Fruit fly (Drosophila melanogaster) whole organism, pupa: ENCODE data around the gene Nf-YC.

Experiments
- CG10348 ChIP-seq: fragments of 200-800 bp; sonication (Bioruptor generic); IDR thresholded peaks from 2 replicates; pipeline ENCODE4 v1.3.6; 2022; ENCODE audit warnings: missing biosample characterization, missing genetic modification characterization
- CG12605 ChIP-seq: fragments of 200-800 bp; sonication (Bioruptor generic); IDR thresholded peaks from 2 replicates; pipeline ENCODE4 v1.3.6; 2022; ENCODE audit warnings: missing biosample characterization, missing genetic modification characterization
- CG13204 ChIP-seq: fragments of 200-800 bp; sonication (Bioruptor generic); optimal IDR thresholded peaks from 2 replicates; lab custom pipeline; 2018; ENCODE audit warnings: missing biosample characterization, mild to moderate bottlenecking, missing genetic modification characterization, moderate library complexity
- CG14655 ChIP-seq: fragments of 200-800 bp; sonication (Bioruptor generic); optimal IDR thresholded peaks from 3 replicates; lab custom pipeline; 2017; ENCODE audit warnings: mild to moderate bottlenecking, missing biosample characterization, missing genetic modification reagents, missing genetic modification characterization
- CG15710 ChIP-seq: fragments of 200-800 bp; sonication (Bioruptor generic); optimal IDR thresholded peaks from 2 replicates; lab custom pipeline; 2018; ENCODE audit warnings: missing biosample characterization, mild to moderate bottlenecking, missing genetic modification characterization, moderate library complexity
- CG17806 ChIP-seq: fragments of 200-800 bp; sonication (Bioruptor generic); optimal IDR thresholded peaks from 2 replicates; lab custom pipeline; 2018; ENCODE audit warnings: missing biosample characterization, mild to moderate bottlenecking, missing genetic modification characterization, moderate library complexity
- CG32121 ChIP-seq: fragments of 200-800 bp; sonication (Bioruptor generic); IDR thresholded peaks from 2 replicates; pipeline ENCODE4 v1.3.6; 2022; ENCODE audit warnings: missing biosample characterization, missing genetic modification characterization
- CG34367 ChIP-seq: fragments of 200-800 bp; sonication (Bioruptor generic); optimal IDR thresholded peaks from 2 replicates; lab custom pipeline; 2018; ENCODE audit warnings: missing biosample characterization, mild to moderate bottlenecking, missing genetic modification characterization
- CG4496 ChIP-seq: fragments of 200-800 bp; sonication (Bioruptor generic); IDR thresholded peaks from 3 replicates; pipeline ENCODE4 v1.3.6; 2022; ENCODE audit warnings: missing biosample characterization, missing genetic modification characterization
- CG8159 ChIP-seq: fragments of 200-800 bp; sonication (Bioruptor generic); optimal IDR thresholded peaks from 3 replicates; lab custom pipeline; 2018; ENCODE audit warnings: missing biosample characterization, mild to moderate bottlenecking, missing genetic modification characterization, moderate library complexity
- CG8301 ChIP-seq: fragments of 200-800 bp; sonication (Bioruptor generic); optimal IDR thresholded peaks from 2 replicates; lab custom pipeline; 2018; ENCODE audit warnings: missing biosample characterization, mild to moderate bottlenecking, missing genetic modification characterization
- CG9948 ChIP-seq: fragments of 200-800 bp; sonication (Bioruptor generic); optimal IDR thresholded peaks from 2 replicates; lab custom pipeline; 2018; ENCODE audit warnings: missing biosample characterization, mild to moderate bottlenecking, missing genetic modification characterization, moderate library complexity
- D1 ChIP-seq: fragments of 200-800 bp; sonication (Bioruptor generic); optimal IDR thresholded peaks from 2 replicates; lab custom pipeline; 2018; ENCODE audit warnings: missing biosample characterization, mild to moderate bottlenecking, missing genetic modification characterization, moderate library complexity
- EcR ChIP-seq: fragments of 200-800 bp; sonication (Bioruptor generic); optimal IDR thresholded peaks from 3 replicates; lab custom pipeline; 2019; ENCODE audit warnings: missing biosample characterization, missing genetic modification characterization, mild to moderate bottlenecking, moderate library complexity, missing genetic modification reagents
- Ets98B ChIP-seq: fragments of 200-800 bp; sonication (Bioruptor generic); IDR thresholded peaks from 2 replicates; pipeline ENCODE4 v1.3.6; 2022; ENCODE audit warnings: missing biosample characterization, missing genetic modification characterization
- Pif1A ChIP-seq: fragments of 200-800 bp; sonication (Bioruptor generic); optimal IDR thresholded peaks from 3 replicates; lab custom pipeline; 2016; ENCODE audit warnings: missing biosample characterization, missing genetic modification characterization
- Pif1B ChIP-seq: fragments of 200-800 bp; sonication (Bioruptor generic); optimal IDR thresholded peaks from 3 replicates; lab custom pipeline; 2016; ENCODE audit warnings: missing biosample characterization, missing genetic modification characterization
- Snoo ChIP-seq: fragments of 200-800 bp; sonication (Bioruptor generic); optimal IDR thresholded peaks from 3 replicates; lab custom pipeline; 2017; ENCODE audit warnings: missing biosample characterization, mild to moderate bottlenecking, missing genetic modification characterization, inconsistent platforms
- fd96Ca ChIP-seq: fragments of 200-800 bp; sonication (Bioruptor generic); IDR thresholded peaks from 3 replicates; pipeline ENCODE4 v1.3.6; 2022; ENCODE audit warnings: missing biosample characterization, missing genetic modification characterization
- gl ChIP-seq: fragments of 200-800 bp; sonication (Bioruptor generic); optimal IDR thresholded peaks from 2 replicates; lab custom pipeline; 2018; ENCODE audit warnings: missing biosample characterization, mild to moderate bottlenecking, missing genetic modification characterization
- rn ChIP-seq: fragments of 200-800 bp; sonication (Bioruptor generic); IDR thresholded peaks from 2 replicates; pipeline ENCODE4 v1.3.6; 2022; ENCODE audit warnings: missing biosample characterization, missing genetic modification characterization

The Nf-YC gene

DNA sequence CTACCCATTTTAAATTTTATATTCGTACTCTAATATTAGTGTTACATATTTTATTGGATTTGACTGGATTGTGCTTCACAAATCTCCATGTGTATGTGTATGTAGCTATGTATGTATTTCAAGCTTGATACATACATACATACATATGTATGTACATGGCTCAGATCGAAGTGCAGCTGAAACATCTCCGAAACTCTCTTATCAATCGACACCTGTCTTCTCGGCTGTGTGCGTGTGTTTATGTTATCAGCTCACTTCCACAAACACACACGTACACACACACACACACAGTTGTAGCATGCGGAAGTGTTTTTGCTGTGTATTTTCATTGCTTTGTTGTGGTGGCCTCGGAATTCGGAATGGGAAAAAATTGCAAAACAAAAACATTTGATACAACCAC lies 38.5 kb upstream of the Nf-YC start:
- TF ChIP-seq Ets98B (GFP tag; lab: Robert Waterston, UW) (no peak), fd96Ca (GFP tag; lab: Robert Waterston, UW) (no peak), Pif1B (GFP tag; lab: Kevin White, UChicago) (no peak), CG8301 (tag; lab: Kevin White, UChicago) (no peak), rn (GFP tag; lab: Robert Waterston, UW) (no peak)
- TF ChIP-seq, all 21 proteins: peak for 0

DNA sequence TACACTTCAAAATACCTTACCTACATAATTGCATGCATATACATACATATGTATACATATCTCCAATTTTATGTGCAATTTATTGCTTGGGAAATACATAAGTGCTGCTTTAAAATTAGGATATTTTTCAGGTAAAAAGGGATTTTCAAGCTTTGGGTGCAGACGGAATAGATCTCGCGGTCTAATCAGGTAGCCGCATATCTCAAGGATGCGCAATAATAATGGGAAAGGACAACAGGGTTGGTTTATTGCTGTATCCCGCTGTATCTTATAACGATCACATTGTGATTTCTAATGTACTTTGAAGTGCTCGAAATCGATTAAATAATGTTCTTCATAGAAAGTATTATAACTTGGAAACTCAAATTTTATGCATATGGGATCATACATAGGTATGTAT lies 37.0 kb upstream of the Nf-YC start:
- TF ChIP-seq CG8159 = no peak
- no peak for TF ChIP-seq Pif1A (GFP tag; lab: Kevin White, UChicago)
- no peak for TF ChIP-seq D1 (tag; lab: Kevin White, UChicago)

DNA sequence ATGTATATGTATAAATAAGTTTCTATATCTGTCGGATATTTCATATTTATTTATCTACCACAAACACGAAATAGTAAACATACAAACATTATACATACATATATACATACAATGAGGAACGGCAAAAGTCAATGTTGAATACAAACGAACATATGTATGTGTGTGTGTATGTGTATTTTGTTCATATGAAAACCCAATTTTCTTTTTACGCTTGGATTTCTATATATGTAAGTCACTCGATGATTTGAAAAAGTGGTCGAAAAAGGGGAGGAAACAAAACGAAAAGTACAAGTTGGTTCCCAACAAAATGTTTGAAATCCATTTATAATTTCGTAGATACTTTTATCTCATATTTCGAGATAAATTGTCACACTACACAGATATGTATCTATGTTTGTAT lies 36.5 kb upstream of the Nf-YC start:
- no peak for TF ChIP-seq CG8301 (tag; lab: Kevin White, UChicago)

DNA sequence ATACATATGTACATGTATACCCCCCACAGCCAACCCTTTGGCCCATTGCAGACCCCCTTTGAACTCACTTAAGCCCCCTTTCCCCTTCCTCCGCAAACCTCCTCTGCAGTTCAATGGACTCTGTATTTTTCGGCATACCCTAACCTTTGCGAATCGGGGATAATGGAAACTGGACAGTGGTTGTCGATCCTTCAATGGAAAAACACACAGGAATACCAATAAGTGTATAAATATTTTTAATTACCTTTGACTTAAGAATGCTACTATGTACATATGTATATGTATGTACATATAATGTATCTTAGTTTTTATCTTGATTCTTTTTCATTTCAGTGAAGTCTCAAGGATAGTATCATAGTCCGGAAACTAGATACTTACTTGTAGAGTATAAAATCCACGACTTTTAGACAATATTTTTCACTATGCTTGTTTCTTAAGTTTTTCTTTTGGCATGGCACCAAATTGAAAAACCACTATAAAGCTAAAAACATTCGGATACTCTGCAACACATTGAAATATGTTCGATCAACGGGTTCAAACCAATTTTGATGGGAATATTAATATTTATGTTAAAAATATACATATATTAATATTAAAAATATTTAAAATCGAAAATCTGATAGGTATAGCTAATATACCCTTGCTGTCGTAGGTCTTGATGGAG lies 35.7 kb upstream of the Nf-YC start:
- TF ChIP-seq CG13204 (GFP tag; lab: Kevin White, UChicago) (no peak), CG14655 (GFP tag; lab: Kevin White, UChicago) (peak; percentile 56), fd96Ca (GFP tag; lab: Robert Waterston, UW) (no peak), CG17806 (tag; lab: Kevin White, UChicago) (peak; percentile 23), CG8301 (tag; lab: Kevin White, UChicago) (peak; percentile 48), D1 (tag; lab: Kevin White, UChicago) (peak; percentile 19), CG9948 (tag; lab: Kevin White, UChicago) (peak; percentile 45), CG4496 (GFP tag; lab: Robert Waterston, UW) (peak; percentile 75; the same call in 2 of the 3 replicates), Ets98B (GFP tag; lab: Robert Waterston, UW) (peak; percentile 78), CG12605 (GFP tag; lab: Robert Waterston, UW) (no peak), gl (tag; lab: Kevin White, UChicago) (no peak), CG34367 (tag; lab: Kevin White, UChicago) (peak; percentile 15), CG32121 (GFP tag; lab: Robert Waterston, UW) (peak; percentile 65; the same call in 1 of the 2 replicates), Pif1B (GFP tag; lab: Kevin White, UChicago) (peak; percentile 42), CG15710 (tag; lab: Kevin White, UChicago) (peak; percentile 23), CG10348 (GFP tag; lab: Robert Waterston, UW) (no peak), CG8159 (peak; percentile 62), EcR (GFP tag; lab: Kevin White, UChicago) (peak; percentile 64), rn (GFP tag; lab: Robert Waterston, UW) (peak; percentile 42; the same call in 1 of the 2 replicates), Pif1A (GFP tag; lab: Kevin White, UChicago) (no peak), Snoo (peak; percentile 51)

DNA sequence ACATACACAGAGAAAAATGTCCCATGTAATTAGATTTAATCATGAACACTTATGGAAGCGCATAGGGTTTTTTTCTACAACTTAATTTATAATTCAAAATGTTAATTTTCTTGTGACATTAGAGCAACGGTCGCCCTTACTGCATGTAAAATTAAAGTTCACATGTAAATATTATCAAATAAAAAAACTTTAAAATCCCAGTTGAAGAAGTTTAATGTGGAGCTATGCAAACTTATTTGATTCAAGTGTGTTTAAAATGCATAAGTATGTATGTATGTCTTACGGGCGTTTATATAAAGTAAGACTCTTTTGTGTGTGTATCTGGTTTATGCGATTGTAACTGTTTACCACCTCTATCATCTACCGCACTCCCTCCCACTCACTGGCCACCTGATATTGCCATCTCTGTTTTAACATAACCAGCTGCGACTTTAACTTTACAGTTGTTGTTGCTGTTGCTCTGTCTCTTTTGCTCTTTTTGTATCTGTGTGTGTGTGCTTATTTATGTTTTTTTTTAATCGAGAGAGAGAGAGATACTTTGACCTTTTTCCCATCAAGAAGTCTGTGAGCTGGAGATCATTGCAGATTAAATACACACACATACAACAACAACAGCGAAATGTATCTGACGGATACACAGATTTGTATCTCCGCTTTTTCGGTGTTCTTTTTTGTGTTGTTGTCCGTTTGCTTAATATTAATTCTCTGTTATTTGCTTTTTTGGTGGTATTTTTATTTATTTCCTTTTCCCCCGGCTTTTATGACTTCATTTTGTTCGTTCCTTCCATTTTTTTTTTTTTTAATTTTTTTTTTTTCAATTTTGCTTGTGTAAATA lies 34.9 kb upstream of the Nf-YC start:
- TF ChIP-seq D1 (tag; lab: Kevin White, UChicago) (peak; percentile 69), CG4496 (GFP tag; lab: Robert Waterston, UW) (no peak; the same call in 1 of the 3 replicates), CG8159 (peak; percentile 83), CG8301 (tag; lab: Kevin White, UChicago) (peak; percentile 78), gl (tag; lab: Kevin White, UChicago) (peak; percentile 49), CG34367 (tag; lab: Kevin White, UChicago) (peak; percentile 68), CG32121 (GFP tag; lab: Robert Waterston, UW) (peak; percentile 79), CG12605 (GFP tag; lab: Robert Waterston, UW) (no peak), EcR (GFP tag; lab: Kevin White, UChicago) (peak; percentile 54), rn (GFP tag; lab: Robert Waterston, UW) (0 out of 2 replicates have a peak, but pooled peaks have one; percentile 17), Snoo (peak; percentile 88), Pif1A (GFP tag; lab: Kevin White, UChicago) (peak; percentile 91), CG17806 (tag; lab: Kevin White, UChicago) (peak; percentile 73), CG13204 (GFP tag; lab: Kevin White, UChicago) (peak; percentile 30), CG14655 (GFP tag; lab: Kevin White, UChicago) (peak; percentile 86), Ets98B (GFP tag; lab: Robert Waterston, UW) (peak; percentile 44; the same call in 1 of the 2 replicates), CG9948 (tag; lab: Kevin White, UChicago) (peak; percentile 87), Pif1B (GFP tag; lab: Kevin White, UChicago) (peak; percentile 90), fd96Ca (GFP tag; lab: Robert Waterston, UW) (no peak), CG15710 (tag; lab: Kevin White, UChicago) (peak; percentile 87), CG10348 (GFP tag; lab: Robert Waterston, UW) (no peak)
